Worm (Caenorhabditis elegans) whole organism, L1 larva: ENCODE measurements around the gene idpp-14.

Source experiments
- blmp-1 ChIP-seq: fragments of 150-350 bp; optimal IDR thresholded peaks from 2 replicates; lab custom pipeline; 2014; ENCODE audit warnings: missing biosample characterization, missing genetic modification characterization
- ceh-88 ChIP-seq: fragments of 200-800 bp; sonication (Bioruptor generic); IDR thresholded peaks from 2 replicates; pipeline ENCODE4 v1.3.6; 2022; ENCODE audit warnings: missing genetic modification characterization, missing compliant biosample characterization
- egl-13 ChIP-seq: sonication (generic microtip); optimal IDR thresholded peaks from 2 replicates; lab custom pipeline; 2016; ENCODE audit warnings: missing genotype, missing genetic modification reagents, missing genetic modification characterization, missing compliant biosample characterization
- elt-2 ChIP-seq: sonication (generic microtip); optimal IDR thresholded peaks from 2 replicates; lab custom pipeline; 2016; ENCODE audit warnings: missing genetic modification characterization, mild to moderate bottlenecking, inconsistent platforms, missing compliant biosample characterization, missing genetic modification reagents
- jun-1 ChIP-seq: fragments of 150-350 bp; optimal IDR thresholded peaks from 2 replicates; lab custom pipeline; 2014; ENCODE audit warnings: missing biosample characterization, missing genetic modification reagents, missing genetic modification characterization
- lin-35 ChIP-seq, 2 experiments: fragments of 150-350 bp; optimal IDR thresholded peaks; 2 replicates each; lab custom pipeline; 2014; ENCODE audit warnings: missing biosample characterization in 2 of 2, missing genetic modification characterization in 2 of 2, missing genetic modification reagents in 2 of 2
- nhr-76 ChIP-seq: sonication (generic microtip); optimal IDR thresholded peaks from 2 replicates; lab custom pipeline; 2017; ENCODE audit warnings: missing biosample characterization, missing genetic modification characterization
- pax-3 ChIP-seq: fragments of 200-800 bp; sonication (Bioruptor generic); optimal IDR thresholded peaks from 2 replicates; lab custom pipeline; 2018; ENCODE audit warnings: mild to moderate bottlenecking, missing genetic modification characterization, moderate library complexity, missing compliant biosample characterization
- unc-62 ChIP-seq: fragments of 150-350 bp; optimal IDR thresholded peaks from 2 replicates; lab custom pipeline; 2014; ENCODE audit warnings: missing biosample characterization, missing genetic modification reagents, missing genetic modification characterization
- ztf-11 ChIP-seq, 2 experiments: sonication (generic microtip); optimal IDR thresholded peaks; 2 replicates each; lab custom pipeline; 2016 to 2017; ENCODE audit warnings: missing genetic modification characterization in 2 of 2, missing biosample characterization in 1 of 2, missing compliant biosample characterization in 1 of 2

- TF ChIP-seq ztf-11 (tag; optimal IDR thresholded peaks at IDR 0.05; lab: Kevin White, UChicago) (no peak), unc-62 (GFP tag; lab: Kevin White, UChicago) (no peak), lin-35 (GFP tag; optimal IDR thresholded peaks at IDR 0.05; lab: Kevin White, UChicago) (no peak), ceh-88 (GFP tag; lab: Robert Waterston, UW) (no peak), egl-13 (tag; lab: Kevin White, UChicago) (no peak), jun-1 (tag; lab: Kevin White, UChicago) (no peak), pax-3 (tag; lab: Kevin White, UChicago) (no peak), elt-2 (tag; lab: Kevin White, UChicago) (no peak), blmp-1 (tag; lab: Kevin White, UChicago) (no peak), nhr-76 (tag; lab: Kevin White, UChicago) (no peak)
Measured at ce11 chrX:16117176-16117575, 35.0 kb downstream of the idpp-14 start.
